Worm (Caenorhabditis elegans): ENCODE measurements around the gene pezo-1.

DNA sequence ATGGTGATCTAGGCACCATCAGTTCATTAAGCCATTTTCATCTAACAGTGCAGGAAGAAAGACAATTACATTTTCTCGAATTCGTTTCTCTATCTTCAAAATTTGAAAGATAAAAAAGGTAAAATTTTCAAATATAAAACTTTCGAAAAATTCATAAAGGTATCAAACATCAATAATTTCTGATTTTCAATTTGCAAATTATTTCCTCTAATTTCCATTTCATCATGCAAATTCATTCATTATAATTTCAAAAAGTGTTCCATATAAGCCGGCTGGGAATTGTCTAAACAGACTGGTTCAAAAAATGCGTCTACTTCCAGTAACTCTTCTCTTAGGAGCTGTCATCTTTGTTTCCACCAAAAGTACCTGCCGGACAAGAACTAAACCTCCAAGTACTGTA, 38.6 kb downstream of the pezo-1 start, which contains the start of gene clec-183:
- TF ChIP-seq pha-4 (GFP tag; IDR thresholded peaks at IDR 0.05) (no peak), pha-4 (tag; optimal IDR thresholded peaks at IDR 0.05) (no peak), dmd-8 (GFP tag; IDR thresholded peaks at IDR 0.05) (no peak), fkh-10 (GFP tag; optimal IDR thresholded peaks at IDR 0.05) (no peak), dve-1 (tag; optimal IDR thresholded peaks at IDR 0.05; ENCODE audit: insufficient read depth) (no peak), nhr-77 (tag; optimal IDR thresholded peaks at IDR 0.05) (no peak), aly-2 (tag; optimal IDR thresholded peaks at IDR 0.05) (no peak), gei-8 (GFP tag; optimal IDR thresholded peaks at IDR 0.05) (no peak), lin-39 (tag; optimal IDR thresholded peaks at IDR 0.05) (no peak), pqm-1 (tag; optimal IDR thresholded peaks at IDR 0.05) (no peak), zag-1 (tag; optimal IDR thresholded peaks at IDR 0.05) (no peak), unc-62 (GFP tag; optimal IDR thresholded peaks at IDR 0.05 in 1 of 2) (no peak), unc-62 (tag; optimal IDR thresholded peaks at IDR 0.05) (no peak), egl-27 (tag; optimal IDR thresholded peaks at IDR 0.05) (no peak)

All from whole organism, L4 larva.